Fruit fly (Drosophila melanogaster) whole organism, embryonic: ENCODE measurements around the gene Pdcd4.

Experiments
- Abd-B ChIP-seq: fragments of 200-800 bp; sonication (Bioruptor generic); optimal IDR thresholded peaks from 2 replicates; lab custom pipeline; 2018; ENCODE audit warnings: missing biosample characterization, mild to moderate bottlenecking, missing genetic modification characterization, moderate library complexity
- B-H1 ChIP-seq: fragments of 200-800 bp; sonication (Bioruptor generic); IDR thresholded peaks from 3 replicates; pipeline ENCODE4 v1.3.6; 2022; ENCODE audit warnings: missing biosample characterization, missing genetic modification characterization
- Bdp1 ChIP-seq: fragments of 200-800 bp; sonication (Bioruptor generic); optimal IDR thresholded peaks from 3 replicates; lab custom pipeline; 2016; ENCODE audit warnings: missing biosample characterization, missing genetic modification characterization
- Bgb ChIP-seq: fragments of 200-800 bp; sonication (Bioruptor generic); IDR thresholded peaks from 2 replicates; pipeline ENCODE4 v1.3.6; 2022; ENCODE audit warnings: missing biosample characterization, missing genetic modification characterization; ENCODE audit not compliant: partially characterized antibody
- CG11504 ChIP-seq: fragments of 200-800 bp; sonication (Bioruptor generic); optimal IDR thresholded peaks from 3 replicates; lab custom pipeline; 2019; ENCODE audit warnings: missing biosample characterization, mild to moderate bottlenecking, missing genetic modification characterization, moderate library complexity
- CG12219 ChIP-seq: fragments of 200-800 bp; sonication (Bioruptor generic); optimal IDR thresholded peaks from 3 replicates; lab custom pipeline; 2018; ENCODE audit warnings: missing biosample characterization, mild to moderate bottlenecking, missing genetic modification characterization
- CG12744 ChIP-seq: fragments of 200-800 bp; sonication (Bioruptor generic); optimal IDR thresholded peaks from 2 replicates; lab custom pipeline; 2016; ENCODE audit warnings: missing biosample characterization, missing genetic modification characterization
- CG13287 ChIP-seq: fragments of 200-800 bp; sonication (Bioruptor generic); IDR thresholded peaks from 2 replicates; pipeline ENCODE4 v1.3.6; 2022; ENCODE audit warnings: missing biosample characterization, missing genetic modification characterization; ENCODE audit not compliant: partially characterized antibody
- CG14014 ChIP-seq: fragments of 200-800 bp; sonication (Bioruptor generic); IDR thresholded peaks from 2 replicates; pipeline ENCODE4 v1.3.6; 2022; ENCODE audit warnings: missing biosample characterization, missing genetic modification characterization
- CG15269 ChIP-seq: fragments of 200-800 bp; sonication (Bioruptor generic); optimal IDR thresholded peaks from 2 replicates; lab custom pipeline; 2018; ENCODE audit warnings: missing biosample characterization, mild to moderate bottlenecking, missing genetic modification characterization, moderate library complexity
- CG15479 ChIP-seq: fragments of 200-800 bp; sonication (Bioruptor generic); optimal IDR thresholded peaks from 3 replicates; lab custom pipeline; 2019; ENCODE audit warnings: missing biosample characterization, mild to moderate bottlenecking, missing genetic modification characterization, moderate library complexity
- CG15514 ChIP-seq: fragments of 200-800 bp; sonication (Bioruptor generic); optimal IDR thresholded peaks from 3 replicates; lab custom pipeline; 2017; ENCODE audit warnings: missing biosample characterization, missing genetic modification characterization, mild to moderate bottlenecking, moderate library complexity, missing genetic modification reagents
- CG15601 ChIP-seq: fragments of 200-800 bp; sonication (Bioruptor generic); optimal IDR thresholded peaks from 3 replicates; lab custom pipeline; 2019; ENCODE audit warnings: missing biosample characterization, mild to moderate bottlenecking, missing genetic modification characterization, moderate library complexity
- CG18599 ChIP-seq: fragments of 200-800 bp; sonication (Bioruptor generic); optimal IDR thresholded peaks from 3 replicates; lab custom pipeline; 2017; ENCODE audit warnings: missing biosample characterization, missing genetic modification characterization, mild to moderate bottlenecking, moderate library complexity, missing genetic modification reagents
- CG2116 ChIP-seq: fragments of 200-800 bp; sonication (Bioruptor generic); optimal IDR thresholded peaks from 3 replicates; lab custom pipeline; 2018; ENCODE audit warnings: missing biosample characterization, mild to moderate bottlenecking, missing genetic modification characterization
- CG4404 ChIP-seq: fragments of 200-800 bp; sonication (Bioruptor generic); IDR thresholded peaks from 2 replicates; pipeline ENCODE4 v1.3.6; 2022; ENCODE audit warnings: missing biosample characterization, missing genetic modification characterization
- CG4854 ChIP-seq: fragments of 200-800 bp; sonication (Bioruptor generic); optimal IDR thresholded peaks from 2 replicates; lab custom pipeline; 2016; ENCODE audit warnings: missing biosample characterization, missing genetic modification characterization, inconsistent platforms
- CG6689 ChIP-seq: fragments of 200-800 bp; sonication (Bioruptor generic); IDR thresholded peaks from 2 replicates; pipeline ENCODE4 v1.3.6; 2022; ENCODE audit warnings: missing biosample characterization, missing genetic modification characterization
- CG7372 ChIP-seq: fragments of 200-800 bp; sonication (Bioruptor generic); IDR thresholded peaks from 2 replicates; pipeline ENCODE4 v1.3.6; 2022; ENCODE audit warnings: missing biosample characterization, missing genetic modification characterization
- CG9932 ChIP-seq: fragments of 200-800 bp; sonication (Bioruptor generic); IDR thresholded peaks from 2 replicates; pipeline ENCODE4 v1.3.6; 2022; ENCODE audit warnings: missing biosample characterization, missing genetic modification characterization
- Dp ChIP-seq: fragments of 200-800 bp; sonication (Bioruptor generic); optimal IDR thresholded peaks from 2 replicates; lab custom pipeline; 2018; ENCODE audit warnings: missing biosample characterization, mild to moderate bottlenecking, missing genetic modification characterization, moderate library complexity
- HHEX ChIP-seq: fragments of 200-800 bp; sonication (Bioruptor generic); optimal IDR thresholded peaks from 3 replicates; lab custom pipeline; 2017; ENCODE audit warnings: missing biosample characterization, mild to moderate bottlenecking, missing genetic modification characterization, missing genetic modification reagents
- Hsf ChIP-seq: fragments of 200-800 bp; sonication (Bioruptor generic); optimal IDR thresholded peaks from 3 replicates; lab custom pipeline; 2016; ENCODE audit warnings: missing biosample characterization, missing genetic modification characterization
- Pdp1 ChIP-seq, 2 experiments: fragments of 200-800 bp; sonication (Bioruptor generic); optimal IDR thresholded peaks; 3 replicates each; lab custom pipeline; 2016; ENCODE audit warnings: missing biosample characterization in 2 of 2, missing genetic modification characterization in 2 of 2, mild to moderate bottlenecking in 1 of 2, moderate library complexity in 1 of 2
- Ravus ChIP-seq: fragments of 200-800 bp; sonication (Bioruptor generic); IDR thresholded peaks from 2 replicates; pipeline ENCODE4 v1.3.6; 2022; ENCODE audit warnings: missing biosample characterization, missing genetic modification characterization
- Rfx ChIP-seq: fragments of 200-800 bp; sonication (Bioruptor generic); IDR thresholded peaks from 2 replicates; pipeline ENCODE4 v1.3.6; 2022; ENCODE audit warnings: missing biosample characterization, missing genetic modification characterization
- ara ChIP-seq: fragments of 200-800 bp; sonication (Bioruptor generic); IDR thresholded peaks from 2 replicates; pipeline ENCODE4 v1.3.6; 2022; ENCODE audit warnings: missing biosample characterization, missing genetic modification characterization
- caup ChIP-seq: fragments of 200-800 bp; sonication (Bioruptor generic); optimal IDR thresholded peaks from 3 replicates; lab custom pipeline; 2017; ENCODE audit warnings: missing biosample characterization, mild to moderate bottlenecking, missing genetic modification characterization, moderate library complexity; ENCODE audit not compliant: severe bottlenecking
- en ChIP-seq: fragments of 200-800 bp; sonication (Bioruptor generic); optimal IDR thresholded peaks from 2 replicates; lab custom pipeline; 2016; ENCODE audit warnings: missing biosample characterization, missing genetic modification characterization
- fd96Cb ChIP-seq: fragments of 200-800 bp; sonication (Bioruptor generic); optimal IDR thresholded peaks from 2 replicates; lab custom pipeline; 2018; ENCODE audit warnings: missing biosample characterization, mild to moderate bottlenecking, missing genetic modification characterization, moderate library complexity
- fu2 ChIP-seq: fragments of 200-800 bp; sonication (Bioruptor generic); optimal IDR thresholded peaks from 2 replicates; lab custom pipeline; 2016; ENCODE audit warnings: missing biosample characterization, missing genetic modification characterization
- grau ChIP-seq: fragments of 200-800 bp; optimal IDR thresholded peaks from 3 replicates; lab custom pipeline; 2019; ENCODE audit warnings: missing biosample characterization, mild to moderate bottlenecking, missing genetic modification characterization, moderate library complexity
- jigr1 ChIP-seq: fragments of 200-800 bp; sonication (Bioruptor generic); IDR thresholded peaks from 3 replicates; pipeline ENCODE4 v1.3.6; 2022; ENCODE audit warnings: missing biosample characterization, missing genetic modification characterization
- jing ChIP-seq: fragments of 200-800 bp; sonication (Bioruptor generic); optimal IDR thresholded peaks from 2 replicates; lab custom pipeline; 2018; ENCODE audit warnings: missing biosample characterization, mild to moderate bottlenecking, missing genetic modification characterization
- klu ChIP-seq: fragments of 200-800 bp; sonication (Bioruptor generic); IDR thresholded peaks from 2 replicates; pipeline ENCODE4 v1.3.6; 2022; ENCODE audit warnings: missing biosample characterization, missing genetic modification characterization
- lbe ChIP-seq: fragments of 200-800 bp; sonication (Bioruptor generic); optimal IDR thresholded peaks from 2 replicates; lab custom pipeline; 2016; ENCODE audit warnings: missing biosample characterization, mild to moderate bottlenecking, missing genetic modification characterization
- mam ChIP-seq: fragments of 200-800 bp; sonication (Bioruptor generic); optimal IDR thresholded peaks from 3 replicates; lab custom pipeline; 2016; ENCODE audit warnings: missing biosample characterization, missing genetic modification characterization
- nau ChIP-seq: fragments of 200-800 bp; sonication (Bioruptor generic); optimal IDR thresholded peaks from 3 replicates; lab custom pipeline; 2017; ENCODE audit warnings: missing biosample characterization, mild to moderate bottlenecking, missing genetic modification characterization, missing genetic modification reagents
- onecut ChIP-seq: fragments of 200-800 bp; sonication (Bioruptor generic); IDR thresholded peaks from 2 replicates; pipeline ENCODE4 v1.3.6; 2022; ENCODE audit warnings: missing biosample characterization, missing genetic modification characterization
- org-1 ChIP-seq: fragments of 200-800 bp; sonication (Bioruptor generic); optimal IDR thresholded peaks from 2 replicates; lab custom pipeline; 2017; ENCODE audit warnings: missing biosample characterization, missing genetic modification characterization
- psq ChIP-seq: fragments of 200-800 bp; sonication (Bioruptor generic); optimal IDR thresholded peaks from 2 replicates; lab custom pipeline; 2017; ENCODE audit warnings: missing biosample characterization, missing genetic modification characterization
- scrt ChIP-seq: fragments of 200-800 bp; sonication (Bioruptor generic); optimal IDR thresholded peaks from 2 replicates; lab custom pipeline; 2018; ENCODE audit warnings: missing biosample characterization, mild to moderate bottlenecking, missing genetic modification characterization, moderate library complexity
- seq ChIP-seq: fragments of 200-800 bp; sonication (Bioruptor generic); IDR thresholded peaks from 2 replicates; pipeline ENCODE4 v1.3.6; 2022; ENCODE audit warnings: missing biosample characterization, missing genetic modification characterization
- sob ChIP-seq: fragments of 200-800 bp; sonication (Bioruptor generic); IDR thresholded peaks from 2 replicates; pipeline ENCODE4 v1.3.6; 2022; ENCODE audit warnings: missing biosample characterization, missing genetic modification characterization
- sqz ChIP-seq: fragments of 200-800 bp; sonication (Bioruptor generic); optimal IDR thresholded peaks from 3 replicates; lab custom pipeline; 2018; ENCODE audit warnings: missing biosample characterization, mild to moderate bottlenecking, missing genetic modification characterization
- sug ChIP-seq: fragments of 200-800 bp; optimal IDR thresholded peaks from 2 replicates; lab custom pipeline; 2019; ENCODE audit warnings: missing biosample characterization, mild to moderate bottlenecking, missing genetic modification characterization, moderate library complexity
- toy ChIP-seq: fragments of 200-800 bp; sonication (Bioruptor generic); IDR thresholded peaks from 2 replicates; pipeline ENCODE4 v1.3.6; 2022; ENCODE audit warnings: missing biosample characterization, missing genetic modification characterization
- tup ChIP-seq: fragments of 200-800 bp; sonication (Bioruptor generic); optimal IDR thresholded peaks from 2 replicates; lab custom pipeline; 2016; ENCODE audit warnings: missing biosample characterization, mild to moderate bottlenecking, missing genetic modification characterization, moderate library complexity
- tx ChIP-seq: fragments of 200-800 bp; sonication (Bioruptor generic); optimal IDR thresholded peaks from 2 replicates; lab custom pipeline; 2016; ENCODE audit warnings: missing biosample characterization, missing genetic modification characterization

Pdcd4 gene

dm6 chrX:13762372-13762883 lies 7.2 kb upstream of the Pdcd4 start, which contains the start of gene rdgB (continued):
- TF ChIP-seq klu (GFP tag; lab: Robert Waterston, UW): peak; percentile 62; the same call in 1 of the 2 replicates
- peak; percentile 50 for TF ChIP-seq org-1 (GFP tag; lab: Kevin White, UChicago)
- TF ChIP-seq CG7372: peak; percentile 68
- TF ChIP-seq CG15269 (tag; lab: Kevin White, UChicago): peak; percentile 84
- TF ChIP-seq HHEX (GFP tag; lab: Kevin White, UChicago): peak; percentile 82
- TF ChIP-seq Ravus (GFP tag; lab: Robert Waterston, UW): peak; percentile 13; the same call in 1 of the 2 replicates
- peak; percentile 33; the same call in 1 of the 2 replicates for TF ChIP-seq seq (GFP tag; lab: Robert Waterston, UW)
- peak; percentile 7 for TF ChIP-seq jing
- no peak for TF ChIP-seq tx (GFP tag; lab: Kevin White, UChicago)
- TF ChIP-seq tup (GFP tag; lab: Kevin White, UChicago): no peak
- peak; percentile 15; the same call in 1 of the 3 replicates for TF ChIP-seq B-H1
- peak; percentile 78 for TF ChIP-seq CG15601 (tag; lab: Kevin White, UChicago)
- TF ChIP-seq CG4404 (GFP tag; lab: Robert Waterston, UW): peak; percentile 43
- 0 out of 2 replicates have a peak, but pooled peaks have one; percentile 33 for TF ChIP-seq toy (GFP tag; lab: Robert Waterston, UW)
- peak; percentile 83 for TF ChIP-seq sob (GFP tag; lab: Robert Waterston, UW)
- peak; percentile 47; the same call in 1 of the 3 replicates for TF ChIP-seq jigr1
- peak; percentile 52 for TF ChIP-seq CG14014 (GFP tag; lab: Robert Waterston, UW)
- peak; percentile 10 for TF ChIP-seq Bdp1
- peak; percentile 86 for TF ChIP-seq psq
- peak; percentile 83 for TF ChIP-seq Rfx (GFP tag; lab: Robert Waterston, UW)
- peak; percentile 73 for TF ChIP-seq sqz (GFP tag; lab: Kevin White, UChicago)
- TF ChIP-seq CG13287 (GFP tag; lab: Robert Waterston, UW): peak; percentile 27; the same call in 1 of the 2 replicates
- TF ChIP-seq sug (tag; lab: Kevin White, UChicago): peak; percentile 85
- peak; percentile 55 for TF ChIP-seq onecut
- TF ChIP-seq lbe (GFP tag; lab: Kevin White, UChicago): peak; percentile 60
- TF ChIP-seq fd96Cb (tag; lab: Kevin White, UChicago): peak; percentile 82
- no peak for TF ChIP-seq Dp
- peak; percentile 81 for TF ChIP-seq caup (GFP tag; lab: Kevin White, UChicago)
- TF ChIP-seq scrt: peak; percentile 58
- peak; percentile 54 for TF ChIP-seq Bgb (GFP tag; lab: Robert Waterston, UW)
- TF ChIP-seq Pdp1 (GFP tag; optimal IDR thresholded peaks at IDR 0.05; lab: Kevin White, UChicago): peak; percentile 41 to 56
- peak; percentile 41; the same call in 1 of the 2 replicates for TF ChIP-seq ara (GFP tag; lab: Robert Waterston, UW)
- TF ChIP-seq Abd-B (GFP tag; lab: Kevin White, UChicago): peak; percentile 84
- no peak for TF ChIP-seq fu2 (GFP tag; lab: Kevin White, UChicago)
- peak; percentile 98 for TF ChIP-seq CG15514 (GFP tag; lab: Kevin White, UChicago)
- TF ChIP-seq CG12219: peak; percentile 26
- peak; percentile 87 for TF ChIP-seq CG18599 (GFP tag; lab: Kevin White, UChicago)
- peak; percentile 80 for TF ChIP-seq CG6689 (GFP tag; lab: Robert Waterston, UW)
- peak; percentile 48 for TF ChIP-seq CG2116
- no peak for TF ChIP-seq en (GFP tag; lab: Kevin White, UChicago)
- peak; percentile 70 for TF ChIP-seq nau (GFP tag; lab: Kevin White, UChicago)
- TF ChIP-seq Hsf (GFP tag; lab: Kevin White, UChicago): peak; percentile 72
- TF ChIP-seq CG4854: peak; percentile 40
- TF ChIP-seq CG15479 (GFP tag; lab: Kevin White, UChicago): no peak
- peak; percentile 40 for TF ChIP-seq mam (GFP tag; lab: Kevin White, UChicago)
- TF ChIP-seq CG12744: peak; percentile 27
- TF ChIP-seq CG11504: peak; percentile 88
- peak; percentile 68 for TF ChIP-seq CG9932 (GFP tag; lab: Robert Waterston, UW)
- TF ChIP-seq grau (tag; lab: Kevin White, UChicago): peak; percentile 86
